Worm (Caenorhabditis elegans) whole organism, L3 larva: ENCODE results near the gene snpc-1.3.

ENCODE experiments used
- R02D3.7 ChIP-seq: fragments of 150-350 bp; optimal IDR thresholded peaks from 2 replicates; lab custom pipeline; 2014; ENCODE audit warnings: missing biosample characterization, missing genetic modification characterization
- aly-2 ChIP-seq: fragments of 150-350 bp; optimal IDR thresholded peaks from 2 replicates; lab custom pipeline; 2014; ENCODE audit warnings: missing biosample characterization, missing genetic modification characterization
- ama-1 ChIP-seq: fragments of 150-350 bp; optimal IDR thresholded peaks from 2 replicates; lab custom pipeline; 2018
- ceh-28 ChIP-seq: fragments of 150-350 bp; optimal IDR thresholded peaks from 2 replicates; lab custom pipeline; 2014; ENCODE audit warnings: missing biosample characterization, missing genetic modification reagents, missing genetic modification characterization
- ceh-82 ChIP-seq: fragments of 150-350 bp; optimal IDR thresholded peaks from 2 replicates; lab custom pipeline; 2014; ENCODE audit warnings: missing biosample characterization, missing genetic modification characterization
- daf-12 ChIP-seq: fragments of 150-350 bp; optimal IDR thresholded peaks from 2 replicates; lab custom pipeline; 2014; ENCODE audit warnings: missing biosample characterization, missing genetic modification reagents, missing genetic modification characterization
- elt-1 ChIP-seq: fragments of 150-350 bp; optimal IDR thresholded peaks from 2 replicates; lab custom pipeline; 2014; ENCODE audit warnings: missing biosample characterization, missing genetic modification characterization
- elt-2 ChIP-seq: sonication (generic microtip); optimal IDR thresholded peaks from 2 replicates; lab custom pipeline; 2016; ENCODE audit warnings: missing genetic modification reagents, mild to moderate bottlenecking, missing genetic modification characterization, missing compliant biosample characterization
- elt-3 ChIP-seq, 3 experiments: fragments of 150-350 bp in 1 of 3; sonication (generic microtip) in 2 of 3; optimal IDR thresholded peaks; 2 replicates in 2 of 3; 4 replicates in 1 of 3; lab custom pipeline; 2014 to 2017; ENCODE audit warnings: missing biosample characterization in 3 of 3, missing genetic modification characterization in 3 of 3
- fkh-10 ChIP-seq: sonication (generic microtip); optimal IDR thresholded peaks from 2 replicates; lab custom pipeline; 2017; ENCODE audit warnings: missing biosample characterization, missing genetic modification reagents, missing genetic modification characterization
- fkh-2 ChIP-seq: fragments of 150-350 bp; optimal IDR thresholded peaks from 2 replicates; lab custom pipeline; 2014; ENCODE audit warnings: missing biosample characterization, missing genetic modification reagents, missing genetic modification characterization
- jun-1 ChIP-seq: fragments of 150-350 bp; optimal IDR thresholded peaks from 2 replicates; lab custom pipeline; 2014; ENCODE audit warnings: missing biosample characterization, missing genetic modification reagents, missing genetic modification characterization
- lin-15B ChIP-seq: fragments of 150-350 bp; optimal IDR thresholded peaks from 2 replicates; lab custom pipeline; 2014; ENCODE audit warnings: missing biosample characterization, missing genetic modification characterization
- lin-39 ChIP-seq: fragments of 150-350 bp; optimal IDR thresholded peaks from 2 replicates; lab custom pipeline; 2018; ENCODE audit warnings: missing biosample characterization, missing genetic modification reagents, missing genetic modification characterization
- lsy-12 ChIP-seq: sonication (generic microtip); optimal IDR thresholded peaks from 2 replicates; lab custom pipeline; 2016; ENCODE audit warnings: mild to moderate bottlenecking, missing genetic modification characterization, missing compliant biosample characterization
- mdl-1 ChIP-seq: fragments of 150-350 bp; optimal IDR thresholded peaks from 2 replicates; lab custom pipeline; 2014; ENCODE audit warnings: missing biosample characterization, missing genetic modification characterization
- nfya-1 ChIP-seq: sonication (generic microtip); optimal IDR thresholded peaks from 2 replicates; lab custom pipeline; 2017; ENCODE audit warnings: missing genetic modification characterization, mild to moderate bottlenecking, missing compliant biosample characterization, antibody characterized with exemption, moderate library complexity; ENCODE audit not compliant: insufficient read depth
- nhr-11 ChIP-seq: fragments of 150-350 bp; optimal IDR thresholded peaks from 2 replicates; lab custom pipeline; 2014; ENCODE audit warnings: missing biosample characterization, missing genetic modification characterization
- nhr-12 ChIP-seq: fragments of 150-350 bp; optimal IDR thresholded peaks from 2 replicates; lab custom pipeline; 2014; ENCODE audit warnings: missing biosample characterization, missing genetic modification characterization
- nhr-23 ChIP-seq: fragments of 150-350 bp; optimal IDR thresholded peaks from 2 replicates; lab custom pipeline; 2014; ENCODE audit warnings: missing biosample characterization, missing genetic modification reagents, missing genetic modification characterization
- nhr-25 ChIP-seq: sonication (generic microtip); optimal IDR thresholded peaks from 2 replicates; lab custom pipeline; 2017; ENCODE audit warnings: missing biosample characterization, missing genetic modification characterization
- nhr-43 ChIP-seq: sonication (generic microtip); optimal IDR thresholded peaks from 2 replicates; lab custom pipeline; 2016; ENCODE audit warnings: mild to moderate bottlenecking, missing genetic modification characterization, missing compliant biosample characterization; ENCODE audit not compliant: poor library complexity, severe bottlenecking
- nhr-67 ChIP-seq: fragments of 150-350 bp; optimal IDR thresholded peaks from 2 replicates; lab custom pipeline; 2014; ENCODE audit warnings: missing biosample characterization, missing genetic modification characterization
- nhr-76 ChIP-seq: fragments of 150-350 bp; sonication (generic microtip); optimal IDR thresholded peaks from 5 replicates; lab custom pipeline; 2014; ENCODE audit warnings: missing biosample characterization, missing genetic modification characterization
- nhr-77 ChIP-seq: fragments of 150-350 bp; optimal IDR thresholded peaks from 2 replicates; lab custom pipeline; 2014; ENCODE audit warnings: missing biosample characterization, missing genetic modification characterization
- pqm-1 ChIP-seq: fragments of 150-350 bp; optimal IDR thresholded peaks from 2 replicates; lab custom pipeline; 2017; ENCODE audit warnings: missing biosample characterization, missing genetic modification characterization, inconsistent platforms
- snpc-4 ChIP-seq: fragments of 150-350 bp; optimal IDR thresholded peaks from 2 replicates; lab custom pipeline; 2014; ENCODE audit warnings: missing biosample characterization, missing genetic modification characterization
- unc-62 ChIP-seq: fragments of 150-350 bp; sonication (generic microtip); optimal IDR thresholded peaks from 4 replicates; lab custom pipeline; 2014; ENCODE audit warnings: missing biosample characterization, missing genetic modification reagents, missing genetic modification characterization
- zag-1 ChIP-seq: fragments of 150-350 bp; optimal IDR thresholded peaks from 2 replicates; lab custom pipeline; 2014; ENCODE audit warnings: missing biosample characterization, missing genetic modification characterization
- ztf-11 ChIP-seq: fragments of 150-350 bp; optimal IDR thresholded peaks from 2 replicates; lab custom pipeline; 2014; ENCODE audit warnings: missing biosample characterization, missing genetic modification characterization
- ztf-4 ChIP-seq: fragments of 150-350 bp; optimal IDR thresholded peaks from 2 replicates; lab custom pipeline; 2014; ENCODE audit warnings: missing biosample characterization, missing genetic modification characterization

snpc-1.3 gene

DNA sequence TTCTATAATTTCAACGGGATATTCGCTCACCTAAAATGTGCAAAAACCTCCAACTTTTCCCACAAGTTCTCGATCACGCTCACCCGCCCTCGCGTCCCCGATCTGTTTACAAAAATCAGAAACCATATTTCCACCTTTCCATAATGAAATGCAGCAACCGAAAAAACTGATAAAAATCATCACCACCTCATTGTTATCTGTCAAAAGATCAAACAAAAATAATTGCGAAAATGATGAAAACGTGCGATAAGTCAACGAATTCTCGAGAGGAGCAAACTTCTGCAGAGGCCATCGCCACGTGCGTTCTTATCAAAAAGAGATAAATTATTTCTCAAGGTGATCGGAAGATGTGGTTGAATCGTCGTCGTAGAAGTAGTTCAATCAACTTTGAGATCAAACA lies 14.0 kb downstream of the snpc-1.3 start (continued):
- TF ChIP-seq elt-3 (tag; optimal IDR thresholded peaks at IDR 0.05; lab: Kevin White, UChicago) = peak; percentile 28 to 84 (median 31)
- TF ChIP-seq nhr-11 (tag; lab: Kevin White, UChicago) = no peak
- TF ChIP-seq elt-2 (tag; lab: Kevin White, UChicago) = peak; percentile 95
- no peak for TF ChIP-seq nhr-12 (tag; lab: Kevin White, UChicago)
- TF ChIP-seq pqm-1 (tag; lab: Kevin White, UChicago) = peak; percentile 73
- no peak for TF ChIP-seq ceh-82 (tag; lab: Kevin White, UChicago)

DNA sequence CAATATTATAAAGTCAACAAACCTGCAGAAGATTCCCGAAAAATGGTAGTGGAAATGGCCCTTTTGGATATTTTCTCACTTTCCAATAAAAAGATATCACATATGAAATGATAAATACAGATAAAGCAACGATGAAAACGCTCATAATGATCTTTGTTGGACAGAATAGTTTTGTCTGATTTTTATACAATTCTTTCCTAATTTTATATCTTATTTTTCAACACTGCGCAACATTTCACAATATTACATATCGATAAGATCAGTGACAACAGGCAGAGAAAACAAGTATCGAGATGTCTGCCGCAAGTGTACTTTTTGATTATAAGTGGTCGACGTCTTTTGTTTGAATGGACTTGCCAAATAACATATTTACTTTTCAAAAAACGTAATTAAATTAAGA lies 15.8 kb downstream of the snpc-1.3 start, which contains the start of gene cyp-14A5:
cyp-14A5 (minus strand) TSS at position 163 of the 400 bp plus-strand sequence.
- TF ChIP-seq mdl-1 (tag; lab: Kevin White, UChicago) = no peak
- TF ChIP-seq nhr-76 (tag; lab: Kevin White, UChicago) = peak; percentile 40

DNA sequence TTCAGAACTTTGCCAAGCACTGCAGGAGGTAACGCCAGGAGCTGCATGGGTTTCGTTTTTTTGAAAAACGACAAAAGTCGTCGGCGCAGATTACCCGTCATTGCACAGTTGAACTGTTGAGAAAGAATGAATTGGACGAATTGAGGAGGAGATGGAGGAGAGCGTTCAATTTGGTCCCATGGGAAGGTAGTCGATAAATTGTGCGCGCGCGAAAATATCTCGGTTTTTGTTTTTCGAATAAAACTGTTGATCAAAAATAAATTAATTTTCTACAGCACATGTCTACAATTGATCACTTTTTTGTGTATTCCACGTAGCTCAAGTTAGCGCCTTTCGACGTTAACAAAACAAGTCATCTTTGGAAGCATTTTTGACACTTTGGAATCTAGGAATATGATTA lies 19.1 kb downstream of the snpc-1.3 start, which contains the start of gene F08F3.6:
F08F3.6 (minus strand) TSS at position 153 of the 400 bp plus-strand sequence.
- no peak for TF ChIP-seq elt-1
- no peak for TF ChIP-seq fkh-10 (GFP tag; lab: Kevin White, UChicago)
- no peak for TF ChIP-seq nhr-77
- TF ChIP-seq aly-2 (tag; lab: Kevin White, UChicago) = no peak
- no peak for TF ChIP-seq nfya-1 (tag; lab: Kevin White, UChicago)
- no peak for TF ChIP-seq snpc-4
- no peak for TF ChIP-seq fkh-2
- no peak for TF ChIP-seq lin-15B (tag; lab: Kevin White, UChicago)
- no peak for TF ChIP-seq zag-1 (tag; lab: Kevin White, UChicago)
- TF ChIP-seq pqm-1 (tag; lab: Kevin White, UChicago) = no peak
- no peak for TF ChIP-seq ztf-11 (tag; lab: Kevin White, UChicago)
- no peak for TF ChIP-seq ztf-4
- no peak for TF ChIP-seq R02D3.7 (tag; lab: Kevin White, UChicago)
- no peak for TF ChIP-seq mdl-1 (tag; lab: Kevin White, UChicago)
- no peak for TF ChIP-seq ceh-28 (tag; lab: Kevin White, UChicago)
- TF ChIP-seq, all 47 proteins: peak for 0

DNA sequence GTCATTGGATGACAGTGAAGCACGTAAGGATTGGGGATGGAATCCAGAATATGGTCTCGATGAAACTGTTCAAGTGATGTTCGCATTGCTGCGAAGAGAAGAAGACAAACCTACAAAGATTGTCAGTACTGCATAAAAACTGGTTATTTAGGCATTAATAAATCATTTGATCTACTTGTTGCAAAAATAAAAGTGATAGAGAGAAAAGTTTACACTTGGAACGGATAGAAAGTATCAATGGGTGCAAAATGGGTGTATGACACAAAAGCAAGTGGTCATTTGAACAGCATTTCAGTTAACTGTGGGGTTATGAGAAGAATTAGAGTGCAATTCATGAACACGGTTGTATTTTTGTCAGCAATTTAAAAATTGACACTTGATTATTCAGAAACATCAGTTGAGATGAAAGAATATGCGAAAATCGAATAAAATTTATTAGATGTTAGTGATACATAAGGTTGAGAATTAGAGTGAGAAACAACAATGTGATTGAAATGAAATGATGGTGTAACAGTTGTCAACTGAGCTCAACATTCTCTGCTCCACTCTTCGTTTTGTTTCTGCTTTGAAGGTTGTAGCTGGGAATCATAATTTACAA lies 26.1 kb downstream of the snpc-1.3 start, which contains the start of gene F08F3.10:
F08F3.10 (plus strand) TSS at position 548 of the 598 bp plus-strand sequence.
- TF ChIP-seq ama-1 (lab: Kevin White, UChicago) (peak; percentile 49), nhr-67 (tag; lab: Kevin White, UChicago) (no peak), ceh-28 (tag; lab: Kevin White, UChicago) (no peak)

DNA sequence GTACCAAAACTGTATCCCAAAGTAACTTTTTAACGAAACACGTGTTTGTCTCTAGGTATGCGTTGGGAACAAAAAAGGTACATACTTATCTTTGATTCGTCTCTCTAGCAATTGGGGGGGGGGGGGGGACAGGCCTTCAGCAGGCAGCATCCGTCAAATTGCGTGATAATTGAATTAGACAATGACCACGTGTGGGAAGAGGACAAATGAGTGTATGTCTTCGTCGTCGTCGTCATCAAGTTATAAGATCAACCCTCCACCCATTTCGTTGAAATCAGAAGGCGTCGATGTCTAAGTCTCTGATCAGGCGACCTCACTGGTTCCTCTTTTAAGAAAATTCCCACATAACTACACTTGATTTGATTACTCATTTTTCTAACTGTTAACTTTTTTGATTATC lies 28.3 kb downstream of the snpc-1.3 start, which contains the start of gene F08F3.4:
F08F3.4 (plus strand) TSS at position 277 of the 400 bp plus-strand sequence.
- TF ChIP-seq daf-12 (no peak), lsy-12 (tag; lab: Kevin White, UChicago) (peak; percentile 52), elt-3 (tag; optimal IDR thresholded peaks at IDR 0.05; lab: Kevin White, UChicago) (peak in 1 of 3 experiments; percentile 23), nhr-23 (peak; percentile 38), nhr-67 (tag; lab: Kevin White, UChicago) (no peak), mdl-1 (tag; lab: Kevin White, UChicago) (peak; percentile 12), nhr-43 (tag; lab: Kevin White, UChicago) (peak; percentile 83), nhr-25 (tag; lab: Kevin White, UChicago) (peak; percentile 50)

DNA sequence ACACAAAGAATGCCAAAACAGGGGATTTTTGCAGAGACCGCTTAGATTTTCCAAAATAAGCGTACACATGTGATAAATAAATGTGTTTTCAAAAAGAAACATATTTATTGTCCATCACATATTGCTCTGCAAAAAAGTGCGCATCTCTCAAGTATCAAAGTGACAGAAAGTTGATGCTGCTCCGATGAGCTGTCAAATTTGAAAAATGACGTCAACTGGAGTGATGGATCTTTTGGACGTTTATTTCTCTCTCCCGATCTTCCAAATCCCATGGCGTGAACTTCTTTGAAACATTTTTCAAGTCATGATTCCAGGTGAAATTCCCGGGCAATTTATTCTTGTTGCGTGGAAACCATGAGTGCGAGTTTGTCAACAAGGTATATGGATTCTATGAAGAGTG lies 30.0 kb downstream of the snpc-1.3 start:
- TF ChIP-seq unc-62 (GFP tag; lab: Kevin White, UChicago) (peak; percentile 78), jun-1 (tag; lab: Kevin White, UChicago) (no peak), lin-39 (tag; lab: Kevin White, UChicago) (peak; percentile 1)
